Worm (Caenorhabditis elegans): Measurements from ENCODE around the gene F07C3.16.

DNA sequence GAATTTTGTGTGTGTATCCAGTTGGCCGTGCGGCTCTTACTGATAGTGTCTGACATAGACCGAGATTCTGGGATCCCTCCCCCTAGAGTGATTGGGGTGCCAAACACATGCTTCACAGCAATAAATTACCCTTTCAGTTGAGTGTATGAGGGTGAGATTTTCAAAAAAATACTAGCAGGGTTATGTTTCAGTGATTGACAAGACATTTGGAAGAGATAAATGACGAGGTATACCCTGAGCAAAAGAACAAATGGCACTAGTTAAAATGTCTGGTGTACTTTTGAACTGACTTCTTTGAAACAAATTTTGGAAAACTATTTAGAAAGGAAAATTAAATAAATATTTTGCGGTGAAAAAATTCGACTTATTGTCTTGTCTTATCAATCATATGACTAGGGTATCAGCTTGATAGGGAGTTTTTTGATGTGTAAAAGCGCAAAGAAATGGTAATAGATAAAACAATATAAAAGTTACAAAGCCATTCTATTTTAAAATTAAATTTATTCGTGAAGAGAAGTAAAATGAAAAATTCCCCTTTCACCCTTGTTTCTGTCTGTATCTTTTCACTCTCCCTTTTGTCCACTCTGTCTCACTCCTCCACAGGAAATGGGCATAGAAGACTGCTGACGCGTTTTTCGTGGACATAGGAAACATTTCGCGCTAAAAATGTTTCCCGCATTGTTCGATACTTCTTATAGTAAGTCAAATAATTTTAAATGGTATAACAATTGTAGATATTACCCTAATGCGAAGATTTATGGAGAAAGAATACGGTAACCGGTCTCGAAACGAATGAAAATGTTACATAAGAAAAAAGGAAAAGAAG, 14.0 kb downstream of the F07C3.16 start, which contains the start of gene glo-4:
- TF ChIP-seq nhr-10 (tag; optimal IDR thresholded peaks at IDR 0.05) (no peak), ceh-82 (tag; optimal IDR thresholded peaks at IDR 0.05) (no peak), aly-2 (tag; optimal IDR thresholded peaks at IDR 0.05) (no peak), lin-39 (tag; optimal IDR thresholded peaks at IDR 0.05) (no peak), fos-1 (tag; optimal IDR thresholded peaks at IDR 0.05) (peak; percentile 70), alr-1 (tag; optimal IDR thresholded peaks at IDR 0.05) (no peak), lsy-2 (tag; optimal IDR thresholded peaks at IDR 0.05) (peak; percentile 72 to 91), F13H6.1 (tag; optimal IDR thresholded peaks at IDR 0.05) (peak; percentile 80), zag-1 (tag; optimal IDR thresholded peaks at IDR 0.05) (no peak), nhr-237 (tag; optimal IDR thresholded peaks at IDR 0.05) (no peak), nhr-77 (tag; optimal IDR thresholded peaks at IDR 0.05) (no peak), unc-55 (GFP tag; optimal IDR thresholded peaks at IDR 0.05) (peak; percentile 90), skn-1 (tag; optimal IDR thresholded peaks at IDR 0.05) (no peak)

Measured in whole organism, L2 larva.